Worm (Caenorhabditis elegans) whole organism, L3 larva: ENCODE data around the gene R13H4.7.

Source experiments
- R02D3.7 ChIP-seq: fragments of 150-350 bp; optimal IDR thresholded peaks from 2 replicates; lab custom pipeline; 2014; ENCODE audit warnings: missing biosample characterization, missing genetic modification characterization
- ZK546.5 ChIP-seq: sonication (generic microtip); optimal IDR thresholded peaks from 2 replicates; lab custom pipeline; 2017; ENCODE audit warnings: missing biosample characterization, missing genetic modification characterization
- aly-2 ChIP-seq: fragments of 150-350 bp; optimal IDR thresholded peaks from 2 replicates; lab custom pipeline; 2014; ENCODE audit warnings: missing biosample characterization, missing genetic modification characterization
- ama-1 ChIP-seq: fragments of 150-350 bp; optimal IDR thresholded peaks from 2 replicates; lab custom pipeline; 2018
- ceh-16 ChIP-seq: sonication (generic microtip); optimal IDR thresholded peaks from 2 replicates; lab custom pipeline; 2017; ENCODE audit warnings: missing biosample characterization, missing genetic modification characterization
- ceh-82 ChIP-seq: fragments of 150-350 bp; optimal IDR thresholded peaks from 2 replicates; lab custom pipeline; 2014; ENCODE audit warnings: missing biosample characterization, missing genetic modification characterization
- ceh-9 ChIP-seq: sonication (generic microtip); optimal IDR thresholded peaks from 2 replicates; lab custom pipeline; 2018; ENCODE audit warnings: missing biosample characterization, missing genetic modification characterization
- egl-27 ChIP-seq: sonication (generic microtip); optimal IDR thresholded peaks from 4 replicates; lab custom pipeline; 2017; ENCODE audit warnings: missing biosample characterization, missing genetic modification reagents, missing genetic modification characterization
- egl-5 ChIP-seq: fragments of 150-350 bp; optimal IDR thresholded peaks from 2 replicates; lab custom pipeline; 2017; ENCODE audit warnings: missing biosample characterization, missing genetic modification reagents, missing genetic modification characterization, inconsistent platforms
- elt-2 ChIP-seq: sonication (generic microtip); optimal IDR thresholded peaks from 2 replicates; lab custom pipeline; 2016; ENCODE audit warnings: missing genetic modification reagents, mild to moderate bottlenecking, missing genetic modification characterization, missing compliant biosample characterization
- elt-3 ChIP-seq, 3 experiments: fragments of 150-350 bp in 1 of 3; sonication (generic microtip) in 2 of 3; optimal IDR thresholded peaks; 2 replicates in 2 of 3; 4 replicates in 1 of 3; lab custom pipeline; 2014 to 2017; ENCODE audit warnings: missing biosample characterization in 3 of 3, missing genetic modification characterization in 3 of 3
- fkh-10 ChIP-seq: sonication (generic microtip); optimal IDR thresholded peaks from 2 replicates; lab custom pipeline; 2017; ENCODE audit warnings: missing biosample characterization, missing genetic modification reagents, missing genetic modification characterization
- fkh-2 ChIP-seq: fragments of 150-350 bp; optimal IDR thresholded peaks from 2 replicates; lab custom pipeline; 2014; ENCODE audit warnings: missing biosample characterization, missing genetic modification reagents, missing genetic modification characterization
- hmg-11 ChIP-seq: sonication (generic microtip); optimal IDR thresholded peaks from 2 replicates; lab custom pipeline; 2016; ENCODE audit warnings: missing genetic modification characterization, missing compliant biosample characterization
- jun-1 ChIP-seq: fragments of 150-350 bp; optimal IDR thresholded peaks from 2 replicates; lab custom pipeline; 2014; ENCODE audit warnings: missing biosample characterization, missing genetic modification reagents, missing genetic modification characterization
- lin-15B ChIP-seq: fragments of 150-350 bp; optimal IDR thresholded peaks from 2 replicates; lab custom pipeline; 2014; ENCODE audit warnings: missing biosample characterization, missing genetic modification characterization
- lin-39 ChIP-seq: fragments of 150-350 bp; optimal IDR thresholded peaks from 2 replicates; lab custom pipeline; 2018; ENCODE audit warnings: missing biosample characterization, missing genetic modification reagents, missing genetic modification characterization
- mml-1 ChIP-seq: fragments of 150-350 bp; sonication (generic microtip); optimal IDR thresholded peaks from 3 replicates; lab custom pipeline; 2014; ENCODE audit warnings: missing biosample characterization, missing genetic modification characterization
- nhr-12 ChIP-seq: fragments of 150-350 bp; optimal IDR thresholded peaks from 2 replicates; lab custom pipeline; 2014; ENCODE audit warnings: missing biosample characterization, missing genetic modification characterization
- nhr-23 ChIP-seq: fragments of 150-350 bp; optimal IDR thresholded peaks from 2 replicates; lab custom pipeline; 2014; ENCODE audit warnings: missing biosample characterization, missing genetic modification reagents, missing genetic modification characterization
- nhr-237 ChIP-seq: fragments of 150-350 bp; optimal IDR thresholded peaks from 2 replicates; lab custom pipeline; 2014; ENCODE audit warnings: missing biosample characterization, missing genetic modification characterization
- nhr-25 ChIP-seq: sonication (generic microtip); optimal IDR thresholded peaks from 2 replicates; lab custom pipeline; 2017; ENCODE audit warnings: missing biosample characterization, missing genetic modification characterization
- nhr-67 ChIP-seq: fragments of 150-350 bp; optimal IDR thresholded peaks from 2 replicates; lab custom pipeline; 2014; ENCODE audit warnings: missing biosample characterization, missing genetic modification characterization
- nhr-76 ChIP-seq: fragments of 150-350 bp; sonication (generic microtip); optimal IDR thresholded peaks from 5 replicates; lab custom pipeline; 2014; ENCODE audit warnings: missing biosample characterization, missing genetic modification characterization
- nhr-77 ChIP-seq: fragments of 150-350 bp; optimal IDR thresholded peaks from 2 replicates; lab custom pipeline; 2014; ENCODE audit warnings: missing biosample characterization, missing genetic modification characterization
- pha-4 ChIP-seq: fragments of 150-350 bp; optimal IDR thresholded peaks from 2 replicates; lab custom pipeline; 2014; ENCODE audit warnings: missing biosample characterization, missing genetic modification reagents, missing genetic modification characterization
- pqm-1 ChIP-seq: fragments of 150-350 bp; optimal IDR thresholded peaks from 2 replicates; lab custom pipeline; 2017; ENCODE audit warnings: missing biosample characterization, missing genetic modification characterization, inconsistent platforms
- skn-1 ChIP-seq: fragments of 150-350 bp; optimal IDR thresholded peaks from 2 replicates; lab custom pipeline; 2014; ENCODE audit warnings: missing biosample characterization, missing genetic modification characterization
- snpc-4 ChIP-seq: fragments of 150-350 bp; optimal IDR thresholded peaks from 2 replicates; lab custom pipeline; 2014; ENCODE audit warnings: missing biosample characterization, missing genetic modification characterization
- tbx-2 ChIP-seq: sonication (generic microtip); optimal IDR thresholded peaks from 2 replicates; lab custom pipeline; 2016; ENCODE audit warnings: mild to moderate bottlenecking, missing genetic modification characterization, missing compliant biosample characterization
- unc-39 ChIP-seq: sonication (generic microtip); optimal IDR thresholded peaks from 4 replicates; lab custom pipeline; 2017; ENCODE audit warnings: missing biosample characterization, missing genetic modification characterization
- unc-62 ChIP-seq: fragments of 150-350 bp; sonication (generic microtip); optimal IDR thresholded peaks from 4 replicates; lab custom pipeline; 2014; ENCODE audit warnings: missing biosample characterization, missing genetic modification reagents, missing genetic modification characterization
- zag-1 ChIP-seq: fragments of 150-350 bp; optimal IDR thresholded peaks from 2 replicates; lab custom pipeline; 2014; ENCODE audit warnings: missing biosample characterization, missing genetic modification characterization
- ztf-11 ChIP-seq: fragments of 150-350 bp; optimal IDR thresholded peaks from 2 replicates; lab custom pipeline; 2014; ENCODE audit warnings: missing biosample characterization, missing genetic modification characterization

The R13H4.7 gene

DNA sequence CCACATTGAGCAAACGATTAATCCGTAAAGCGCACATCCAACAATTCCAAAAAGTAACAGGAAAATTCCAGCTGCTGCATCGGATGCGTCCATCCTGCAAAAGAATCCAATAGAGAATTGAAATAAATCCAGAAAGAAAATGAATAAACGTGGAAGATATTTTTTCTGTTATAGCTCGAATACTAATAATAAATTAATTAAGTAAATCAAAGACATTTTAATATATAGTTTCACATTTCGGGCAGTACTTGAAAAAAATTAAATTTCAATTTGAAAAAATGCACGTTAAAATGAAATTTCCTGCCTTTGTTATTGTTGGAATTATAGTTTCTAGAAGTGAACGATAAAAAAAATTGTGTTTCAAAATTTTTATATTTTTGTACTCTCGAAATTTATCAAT lies at the start of gene R13H4.7:
TSS of gene R13H4.7 (minus strand) at position 101 of the 400 bp plus-strand sequence.
- TF ChIP-seq nhr-76 (tag; lab: Kevin White, UChicago) (no peak), ceh-9 (tag; lab: Kevin White, UChicago) (no peak), snpc-4 (tag; lab: Kevin White, UChicago) (no peak), ztf-11 (tag; lab: Kevin White, UChicago) (no peak), nhr-77 (tag; lab: Kevin White, UChicago) (no peak), tbx-2 (tag; lab: Kevin White, UChicago) (no peak), elt-2 (tag; lab: Kevin White, UChicago) (no peak), fkh-2 (no peak), aly-2 (tag; lab: Kevin White, UChicago) (no peak), hmg-11 (tag; lab: Kevin White, UChicago) (no peak), R02D3.7 (tag; lab: Kevin White, UChicago) (no peak), ceh-16 (tag; lab: Kevin White, UChicago) (no peak), nhr-12 (no peak)

DNA sequence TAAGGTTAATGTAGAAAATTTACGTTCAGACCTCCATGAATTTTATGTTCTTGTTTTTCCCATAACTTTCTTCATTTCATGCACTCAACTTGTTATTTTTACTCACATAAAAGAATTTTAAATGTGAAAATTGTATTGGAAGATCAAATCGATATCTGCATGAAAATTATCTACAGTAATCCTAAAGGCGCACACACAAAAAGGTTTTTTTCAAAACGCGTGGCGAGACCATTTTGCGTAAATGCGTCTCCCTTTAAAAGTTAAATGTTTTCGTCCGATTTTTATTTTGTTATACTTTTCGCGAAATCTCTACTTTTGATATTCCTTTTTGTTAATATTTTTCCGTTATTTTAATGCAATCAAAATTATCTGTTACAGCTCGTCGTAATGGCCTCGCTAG lies 49.1 kb upstream of the R13H4.7 start, which contains the start of gene R31.2:
TSS of gene R31.2 (plus strand) at position 388 of the 400 bp plus-strand sequence.
- TF ChIP-seq nhr-76 (tag; lab: Kevin White, UChicago) (no peak), nhr-77 (tag; lab: Kevin White, UChicago) (no peak), unc-39 (tag; lab: Kevin White, UChicago) (no peak), nhr-237 (tag; lab: Kevin White, UChicago) (no peak), nhr-67 (tag; lab: Kevin White, UChicago) (no peak), ceh-82 (tag; lab: Kevin White, UChicago) (no peak)

DNA sequence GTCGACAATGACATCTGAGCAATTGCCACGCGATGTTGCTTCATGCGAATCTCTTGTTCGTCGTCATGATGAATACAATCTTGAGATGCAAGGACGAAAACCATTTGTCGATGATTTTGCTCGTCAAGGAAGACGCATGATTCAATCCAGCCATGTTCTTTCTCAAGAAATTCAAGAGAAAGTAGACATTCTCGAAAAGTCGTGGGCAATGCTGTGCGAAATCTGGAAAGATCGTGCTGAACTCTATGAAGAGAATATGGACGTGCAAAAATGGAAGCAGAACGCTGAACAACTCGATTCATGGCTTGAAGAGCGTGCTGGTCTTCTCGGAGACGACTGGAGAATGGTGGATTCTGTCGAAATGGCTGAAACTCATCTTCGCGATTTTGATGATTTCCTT lies 45.2 kb upstream of the R13H4.7 start:
- TF ChIP-seq ama-1 (no peak), hmg-11 (tag; lab: Kevin White, UChicago) (no peak), tbx-2 (tag; lab: Kevin White, UChicago) (no peak), ceh-9 (tag; lab: Kevin White, UChicago) (no peak), fkh-10 (GFP tag; lab: Kevin White, UChicago) (no peak), ceh-16 (tag; lab: Kevin White, UChicago) (no peak)
- TF ChIP-seq, all 47 proteins: peak for 0

- TF ChIP-seq aly-2 (tag; lab: Kevin White, UChicago) (no peak), lin-39 (tag; lab: Kevin White, UChicago) (no peak), unc-62 (GFP tag; lab: Kevin White, UChicago) (no peak), elt-2 (tag; lab: Kevin White, UChicago) (no peak), nhr-67 (tag; lab: Kevin White, UChicago) (no peak), nhr-237 (tag; lab: Kevin White, UChicago) (no peak), elt-3 (tag; optimal IDR thresholded peaks at IDR 0.05; lab: Kevin White, UChicago) (no peak), unc-39 (tag; lab: Kevin White, UChicago) (no peak), skn-1 (no peak)
Measured at ce11 chrV:11905977-11906376, 37.9 kb upstream of the R13H4.7 start.

- TF ChIP-seq jun-1 (tag; lab: Kevin White, UChicago) (no peak), tbx-2 (tag; lab: Kevin White, UChicago) (no peak), pqm-1 (tag; lab: Kevin White, UChicago) (no peak), hmg-11 (tag; lab: Kevin White, UChicago) (no peak), nhr-23 (tag; lab: Kevin White, UChicago) (no peak), elt-2 (tag; lab: Kevin White, UChicago) (no peak), snpc-4 (tag; lab: Kevin White, UChicago) (no peak), lin-15B (tag; lab: Kevin White, UChicago) (no peak), egl-27 (tag; lab: Kevin White, UChicago) (no peak), fkh-2 (no peak), ZK546.5 (tag; lab: Kevin White, UChicago) (no peak), zag-1 (no peak), nhr-25 (no peak), egl-5 (tag; lab: Kevin White, UChicago) (no peak), ztf-11 (tag; lab: Kevin White, UChicago) (no peak), pha-4 (tag; lab: Kevin White, UChicago) (no peak), mml-1 (tag; lab: Kevin White, UChicago) (no peak)
Measured at ce11 chrV:11902161-11902560, 34.1 kb upstream of the R13H4.7 start.
